Fruit fly (Drosophila melanogaster) whole organism, larva: ENCODE measurements around the gene CCAP.

Experiments
- noc ChIP-seq: fragments of 200-800 bp; sonication (Bioruptor generic); optimal IDR thresholded peaks from 3 replicates; lab custom pipeline; 2019; ENCODE audit warnings: missing biosample characterization, mild to moderate bottlenecking, missing genetic modification characterization, moderate library complexity

CCAP gene

DNA sequence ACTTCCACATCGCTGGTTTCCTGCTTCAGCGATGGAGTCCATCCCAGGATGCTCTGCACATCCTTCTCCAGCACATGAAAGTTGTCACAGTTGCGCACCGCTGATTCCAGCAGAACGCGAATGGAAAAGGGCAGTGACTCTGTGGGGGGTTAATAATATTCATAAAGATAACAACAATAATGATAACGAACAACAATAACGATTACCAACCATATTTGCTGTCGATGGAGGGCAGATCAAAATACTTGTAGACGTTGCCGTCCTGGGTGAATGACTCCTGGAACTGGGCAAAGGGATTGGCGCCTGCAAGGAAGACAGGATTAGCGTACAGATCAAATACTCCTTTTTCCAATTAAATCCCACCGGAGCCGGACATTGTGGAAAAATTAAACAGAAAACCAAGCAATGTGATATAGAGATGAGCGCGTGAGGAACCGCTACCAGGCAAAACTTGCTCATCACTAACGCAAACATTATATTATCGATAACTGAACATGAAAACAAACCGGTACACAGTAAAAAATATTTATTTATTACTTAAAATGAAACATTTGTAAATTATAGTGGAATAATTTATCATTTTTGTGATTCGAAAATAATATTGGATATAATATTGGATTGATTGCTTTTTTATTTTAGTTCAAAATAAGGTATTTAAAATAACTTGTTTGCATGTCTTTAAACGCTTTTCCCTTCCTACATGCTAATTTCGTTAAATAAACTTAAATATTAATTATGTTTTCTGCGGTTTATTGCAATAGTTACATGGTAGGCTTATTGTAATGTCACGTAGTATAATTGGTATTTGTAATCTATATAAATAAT, 22.5 kb upstream of the CCAP start, which contains the start of gene Irp-1A:
TSS of gene Irp-1A (minus strand) at position 439 of the 825 bp plus-strand sequence.
- peak; percentile 58 for TF ChIP-seq noc (tag; lab: Kevin White, UChicago)

dm6 chr3R:22720808-22721306, 19.0 kb upstream of the CCAP start, which contains the start of gene wge:
Gene wge, minus strand, starts transcription at chr3R:22721150.
- no peak for TF ChIP-seq noc (tag; lab: Kevin White, UChicago)

DNA sequence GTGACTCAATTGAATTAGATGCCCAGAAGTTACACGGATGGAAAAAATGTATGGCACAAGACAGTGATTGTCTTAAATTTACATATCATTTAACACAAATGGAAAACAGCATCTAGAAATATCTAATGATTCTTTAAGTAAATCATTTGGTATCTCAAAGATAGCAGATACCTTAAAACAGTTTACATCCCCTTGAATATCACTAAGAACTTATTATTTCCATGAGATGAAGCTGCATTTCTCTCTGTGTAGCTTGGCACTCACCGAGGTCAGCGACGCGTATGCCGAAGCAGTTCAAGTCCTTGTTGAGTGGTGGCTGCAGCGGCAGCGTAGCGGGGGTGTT, 17.7 kb upstream of the CCAP start:
- no peak for TF ChIP-seq noc (tag; lab: Kevin White, UChicago)

- no peak for TF ChIP-seq noc (tag; lab: Kevin White, UChicago)
These were observed 17.2 kb upstream of the CCAP start for dm6 chr3R:22718937-22719606.

- no peak for TF ChIP-seq noc (tag; lab: Kevin White, UChicago)
These were observed 16.5 kb upstream of the CCAP start for dm6 chr3R:22718401-22718800.

dm6 chr3R:22717863-22718262, 16.0 kb upstream of the CCAP start:
- TF ChIP-seq noc (tag; lab: Kevin White, UChicago): no peak

DNA sequence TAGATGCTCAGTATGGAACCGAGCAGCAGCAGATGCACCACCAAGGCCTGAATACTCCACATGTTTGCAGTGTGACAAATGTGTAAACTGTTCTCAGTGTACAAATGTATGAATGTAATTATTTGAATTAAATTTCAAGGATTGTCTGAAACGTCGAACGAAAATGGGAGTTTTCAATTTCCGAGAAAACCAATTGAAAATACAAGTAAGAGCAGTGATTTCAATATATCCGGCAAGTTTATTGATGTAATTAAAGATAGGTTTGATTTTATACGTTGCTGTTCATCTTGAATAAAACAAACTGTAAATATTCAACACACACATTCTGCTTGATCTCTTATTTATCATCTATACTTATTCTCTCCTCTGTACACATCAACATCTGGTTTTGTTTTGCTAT, 8.8 kb upstream of the CCAP start, which contains the start of gene CG4907:
TSS of gene CG4907 (minus strand) at position 101 of the 400 bp plus-strand sequence.
- no peak for TF ChIP-seq noc (tag; lab: Kevin White, UChicago)

dm6 chr3R:22707178-22707577, 5.3 kb upstream of the CCAP start, which contains the start of gene CG13842:
Gene CG13842, minus strand, starts transcription at chr3R:22707278.
- TF ChIP-seq noc (tag; lab: Kevin White, UChicago): no peak

- TF ChIP-seq noc (tag; lab: Kevin White, UChicago): no peak
These were observed 3.7 kb downstream of the CCAP start, which contains the start of gene Cyp6d4 for dm6 chr3R:22698208-22698607. Gene Cyp6d4, plus strand, starts transcription at chr3R:22698319.

DNA sequence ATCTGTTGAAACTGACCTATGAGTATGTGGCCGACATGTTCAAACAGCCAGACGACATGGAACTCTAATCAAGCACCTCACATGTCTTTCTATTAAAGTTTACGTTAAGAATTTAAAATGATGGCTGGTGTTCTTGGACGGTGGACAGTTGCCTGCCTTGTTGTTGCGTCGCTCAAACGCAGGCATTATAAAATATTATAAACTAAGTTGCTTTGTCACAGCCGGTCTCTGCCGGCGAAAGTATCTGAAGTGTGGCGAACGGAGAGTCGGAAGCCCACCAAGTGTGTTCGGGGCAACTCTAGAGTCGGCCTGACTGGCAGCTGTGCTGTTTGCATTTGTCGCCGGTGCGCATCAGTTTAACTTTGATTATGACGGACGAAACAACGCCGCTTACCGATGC, 7.2 kb downstream of the CCAP start, which contains the start of gene cd:
TSS of gene cd (plus strand) at position 301 of the 400 bp plus-strand sequence.
- TF ChIP-seq noc (tag; lab: Kevin White, UChicago): no peak

dm6 chr3R:22690311-22690710, 11.6 kb downstream of the CCAP start, which contains the start of the genes wfs1 and Nup133:
Gene wfs1, minus strand, starts transcription at chr3R:22690380.
Gene Nup133, plus strand, starts transcription at chr3R:22690607.
- peak; percentile 73 for TF ChIP-seq noc (tag; lab: Kevin White, UChicago)

DNA sequence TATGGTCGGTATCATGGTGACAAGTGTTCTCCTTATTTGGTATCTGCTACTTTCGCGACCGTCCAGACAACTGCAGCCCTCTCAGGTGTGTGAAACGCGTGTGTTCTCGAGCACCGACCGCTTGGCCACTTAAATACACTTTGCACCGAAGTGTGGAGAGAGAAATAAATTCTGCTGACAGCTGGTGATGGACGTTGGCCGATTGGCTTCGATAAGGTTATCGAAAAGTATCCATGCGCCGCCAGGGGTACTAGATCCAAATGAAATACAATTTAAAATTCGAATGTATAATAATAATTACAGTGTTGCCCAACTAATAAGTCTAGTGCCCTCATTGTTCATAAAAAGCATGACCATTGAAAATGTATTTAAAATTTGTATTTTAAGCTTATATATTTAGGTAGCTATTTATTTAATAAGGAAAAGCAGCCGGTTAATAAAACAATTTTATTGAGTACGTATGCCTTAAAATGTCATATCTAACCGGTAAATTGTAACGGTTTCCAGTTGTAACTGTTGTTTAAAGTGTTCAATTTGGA, 15.5 kb downstream of the CCAP start, which contains the start of the genes Gclm and CG17625:
TSS of gene Gclm (minus strand) at position 175 of the 539 bp plus-strand sequence.
TSS of gene CG17625 (plus strand) at position 514 of the 539 bp plus-strand sequence.
- TF ChIP-seq noc (tag; lab: Kevin White, UChicago): peak; percentile 67

- no peak for TF ChIP-seq noc (tag; lab: Kevin White, UChicago)
These were observed 17.0 kb downstream of the CCAP start for dm6 chr3R:22684948-22685253.

DNA sequence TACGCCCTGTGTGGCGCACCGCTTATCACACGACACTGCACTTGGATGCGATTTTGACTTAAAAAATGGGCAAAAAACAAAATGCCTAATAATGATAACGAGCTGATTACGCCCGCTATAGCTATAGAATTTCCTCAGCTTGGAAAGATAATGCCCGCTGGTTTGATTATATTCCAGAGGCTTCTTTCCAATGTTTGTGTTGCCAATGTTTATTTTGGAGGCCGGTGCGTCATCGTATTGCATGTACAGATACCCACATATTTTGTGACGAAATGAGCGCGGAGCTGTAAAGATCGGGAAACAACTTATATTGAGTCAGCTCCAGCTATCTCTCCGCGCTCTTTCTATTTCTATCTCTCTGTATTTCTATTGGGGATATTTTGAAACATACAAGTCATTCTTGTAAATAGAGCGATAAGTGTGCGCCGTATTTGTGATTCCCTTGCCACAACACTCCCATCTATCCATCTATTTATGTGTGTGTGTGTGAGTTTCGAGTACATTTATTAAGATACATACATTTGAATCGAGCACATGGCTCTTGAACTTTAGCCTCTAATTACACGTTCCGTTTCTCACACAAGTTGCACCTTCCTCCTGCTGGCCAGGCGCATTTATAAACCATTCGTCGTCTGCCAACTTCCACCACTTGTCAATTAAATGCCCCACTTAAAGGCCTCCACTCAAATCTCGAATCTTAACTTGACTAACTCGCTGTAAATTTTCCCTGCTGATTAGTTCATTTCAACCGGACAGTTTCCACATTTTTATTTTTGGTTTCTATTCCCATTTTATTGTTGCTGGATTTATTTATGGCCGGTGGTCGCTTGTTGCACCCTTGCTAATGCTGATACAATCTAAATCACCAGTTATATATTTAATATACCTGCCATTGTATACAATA, 17.6 kb downstream of the CCAP start:
- TF ChIP-seq noc (tag; lab: Kevin White, UChicago): peak; percentile 94

- TF ChIP-seq noc (tag; lab: Kevin White, UChicago): no peak
These were observed 26.4 kb downstream of the CCAP start for dm6 chr3R:22675447-22675846.
